Fruit fly (Drosophila melanogaster): ENCODE measurements around the gene Ilp8.
A peak's percentile ranks its signal among the peaks of the same experiment; 100 is the strongest.

Ilp8 gene

DNA sequence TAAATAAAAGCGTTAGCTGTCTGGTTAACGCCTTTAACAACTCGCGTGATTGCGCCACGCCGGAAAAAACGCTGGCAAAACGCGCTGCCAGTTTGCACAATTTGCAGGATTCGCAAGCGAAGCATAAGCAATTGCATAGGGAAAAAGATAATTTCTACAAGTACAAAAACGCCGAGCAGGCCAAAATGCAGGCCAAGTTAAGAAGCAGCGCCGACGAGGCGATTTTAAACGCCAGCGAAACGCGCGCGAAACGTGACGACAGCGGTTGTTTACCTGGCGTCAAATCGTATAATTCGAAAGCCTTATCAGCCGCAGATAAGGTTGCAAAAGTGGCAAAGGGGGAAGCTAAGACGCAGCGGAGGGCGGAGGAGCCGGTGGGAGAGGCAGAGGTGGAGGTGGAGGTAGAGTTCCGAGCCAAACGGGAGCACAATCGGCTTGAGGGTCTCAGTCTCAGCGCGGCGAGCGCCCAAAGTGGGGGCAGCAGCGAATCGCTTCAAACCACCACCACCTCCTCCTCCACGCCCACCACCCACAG lies 50.7 kb downstream of the Ilp8 start (continued):
- TF ChIP-seq Jarid2 (GFP tag; optimal IDR thresholded peaks at IDR 0.05) (peak; percentile 28), Side (GFP tag; optimal IDR thresholded peaks at IDR 0.05) (no peak), CG12769 (tag; optimal IDR thresholded peaks at IDR 0.05) (peak; percentile 53), seq (GFP tag; IDR thresholded peaks at IDR 0.05) (no peak), CG18599 (GFP tag; optimal IDR thresholded peaks at IDR 0.05) (peak; percentile 68), mirr (GFP tag; optimal IDR thresholded peaks at IDR 0.05) (peak; percentile 27), ham (GFP tag; IDR thresholded peaks at IDR 0.05) (no peak), CG4424 (GFP tag; optimal IDR thresholded peaks at IDR 0.05) (no peak), exex (tag; optimal IDR thresholded peaks at IDR 0.05) (peak; percentile 53), ci (GFP tag; IDR thresholded peaks at IDR 0.05) (peak; percentile 46; the same call in 1 of the 3 replicates), CG16863 (GFP tag; optimal IDR thresholded peaks at IDR 0.05) (no peak), Meics (GFP tag; optimal IDR thresholded peaks at IDR 0.05) (no peak), CG2129 (GFP tag; IDR thresholded peaks at IDR 0.05; ENCODE audit: partially characterized antibody) (no peak), CG2120 (GFP tag; optimal IDR thresholded peaks at IDR 0.05) (no peak), fd102C (GFP tag; optimal IDR thresholded peaks at IDR 0.05) (no peak), CG15269 (tag; optimal IDR thresholded peaks at IDR 0.05) (no peak), Hand (GFP tag; optimal IDR thresholded peaks at IDR 0.05) (no peak), crol (GFP tag; IDR thresholded peaks at IDR 0.05) (peak; percentile 95), CG9932 (GFP tag; IDR thresholded peaks at IDR 0.05) (no peak), rib (GFP tag; IDR thresholded peaks at IDR 0.05) (0 out of 2 replicates have a peak, but pooled peaks have one; percentile 13), Med (GFP tag) (peak; percentile 63), org-1 (GFP tag; optimal IDR thresholded peaks at IDR 0.05) (no peak), lov (optimal IDR thresholded peaks at IDR 0.05) (no peak), lov (GFP tag; IDR thresholded peaks at IDR 0.05) (no peak), Usf (GFP tag; optimal IDR thresholded peaks at IDR 0.05) (no peak), CG12071 (GFP tag; optimal IDR thresholded peaks at IDR 0.05) (peak; percentile 12), odd (GFP tag; optimal IDR thresholded peaks at IDR 0.05) (peak; percentile 16), CG2678 (tag; optimal IDR thresholded peaks at IDR 0.05) (peak; percentile 4), chm (GFP tag; IDR thresholded peaks at IDR 0.05) (no peak), Rx (GFP tag; IDR thresholded peaks at IDR 0.05) (0 out of 2 replicates have a peak, but pooled peaks have one; percentile 3), CG8290 (GFP tag; optimal IDR thresholded peaks at IDR 0.05) (no peak), CG8290 (tag; optimal IDR thresholded peaks at IDR 0.05) (peak in 1 of 2 experiments; percentile 16), dan (GFP tag; IDR thresholded peaks at IDR 0.05) (no peak), CG10543 (GFP tag; optimal IDR thresholded peaks at IDR 0.05) (peak; percentile 65), chinmo (GFP tag; IDR thresholded peaks at IDR 0.05; ENCODE audit: partially characterized antibody) (0 out of 4 replicates have a peak, but pooled peaks have one; percentile 39), HmgZ (tag; optimal IDR thresholded peaks at IDR 0.05) (peak; percentile 61), Hey (tag; optimal IDR thresholded peaks at IDR 0.05) (peak; percentile 39), CG17568 (GFP tag; optimal IDR thresholded peaks at IDR 0.05) (no peak), chif (GFP tag; optimal IDR thresholded peaks at IDR 0.05) (no peak), CG10321 (GFP tag; IDR thresholded peaks at IDR 0.05) (no peak), gfzf (GFP tag; optimal IDR thresholded peaks at IDR 0.05) (no peak), CG13287 (GFP tag; IDR thresholded peaks at IDR 0.05; ENCODE audit: partially characterized antibody) (no peak), Pdp1 (GFP tag; optimal IDR thresholded peaks at IDR 0.05) (peak in 1 of 2 experiments; percentile 17), Dbx (GFP tag; IDR thresholded peaks at IDR 0.05) (peak; percentile 18; the same call in 1 of the 3 replicates), GATAe (GFP tag; conservative IDR thresholded peaks at IDR 0.05) (peak; percentile 99), CG7271 (tag; optimal IDR thresholded peaks at IDR 0.05) (no peak), da (GFP tag; optimal IDR thresholded peaks at IDR 0.05) (no peak), CG3726 (GFP tag; IDR thresholded peaks at IDR 0.05) (no peak), tx (GFP tag; optimal IDR thresholded peaks at IDR 0.05) (no peak), Opbp (GFP tag; IDR thresholded peaks at IDR 0.05; ENCODE audit: partially characterized antibody) (0 out of 3 replicates have a peak, but pooled peaks have one; percentile 21)
